Worm (Caenorhabditis elegans) whole organism, late embryonic: ENCODE data around the gene K01A2.6.

Source experiments
- C38D4.7 ChIP-seq: fragments of 200-800 bp; sonication (Bioruptor generic); optimal IDR thresholded peaks from 2 replicates; lab custom pipeline; 2018; ENCODE audit warnings: mild to moderate bottlenecking, missing genetic modification characterization, moderate library complexity, missing compliant biosample characterization
- F13H6.1 ChIP-seq: sonication (generic microtip); optimal IDR thresholded peaks from 2 replicates; lab custom pipeline; 2016; ENCODE audit warnings: missing genetic modification characterization, missing compliant biosample characterization
- ama-1 ChIP-seq: fragments of 150-350 bp; optimal IDR thresholded peaks from 2 replicates; lab custom pipeline; 2014
- ceh-14 ChIP-seq: sonication (generic microtip); optimal IDR thresholded peaks from 2 replicates; lab custom pipeline; 2016; ENCODE audit warnings: missing genotype, missing genetic modification characterization, missing compliant biosample characterization
- ceh-18 ChIP-seq: sonication (generic microtip); optimal IDR thresholded peaks from 2 replicates; lab custom pipeline; 2016; ENCODE audit warnings: missing genetic modification characterization, missing compliant biosample characterization
- ceh-2 ChIP-seq: sonication (generic microtip); optimal IDR thresholded peaks from 2 replicates; lab custom pipeline; 2016; ENCODE audit warnings: missing genotype, missing genetic modification characterization, missing compliant biosample characterization
- ceh-22 ChIP-seq: sonication (generic microtip); optimal IDR thresholded peaks from 2 replicates; lab custom pipeline; 2017; ENCODE audit warnings: missing biosample characterization, missing genetic modification characterization
- ceh-48 ChIP-seq: sonication (generic microtip); optimal IDR thresholded peaks from 2 replicates; lab custom pipeline; 2016; ENCODE audit warnings: missing genetic modification characterization, inconsistent platforms, missing compliant biosample characterization
- ceh-9 ChIP-seq: sonication (generic microtip); optimal IDR thresholded peaks from 2 replicates; lab custom pipeline; 2016; ENCODE audit warnings: mild to moderate bottlenecking, missing genetic modification characterization, inconsistent platforms, missing compliant biosample characterization
- dmd-4 ChIP-seq: sonication (generic microtip); optimal IDR thresholded peaks from 2 replicates; lab custom pipeline; 2016; ENCODE audit warnings: borderline replicate concordance, missing genetic modification characterization, missing compliant biosample characterization
- dve-1 ChIP-seq: sonication (generic microtip); optimal IDR thresholded peaks from 2 replicates; lab custom pipeline; 2017; ENCODE audit warnings: antibody characterized with exemption, mild to moderate bottlenecking, missing genetic modification characterization, missing compliant biosample characterization
- elt-2 ChIP-seq: sonication (generic microtip); optimal IDR thresholded peaks from 2 replicates; lab custom pipeline; 2016; ENCODE audit warnings: missing genetic modification reagents, missing genetic modification characterization, missing compliant biosample characterization
- elt-4 ChIP-seq: sonication (generic microtip); optimal IDR thresholded peaks from 2 replicates; lab custom pipeline; 2016; ENCODE audit warnings: missing genetic modification characterization, missing compliant biosample characterization
- ets-4 ChIP-seq: sonication (generic microtip); optimal IDR thresholded peaks from 2 replicates; lab custom pipeline; 2016; ENCODE audit warnings: missing genetic modification characterization, missing compliant biosample characterization
- eyg-1 ChIP-seq: sonication (generic microtip); optimal IDR thresholded peaks from 2 replicates; lab custom pipeline; 2016; ENCODE audit warnings: missing genotype, missing genetic modification characterization, missing compliant biosample characterization
- fax-1 ChIP-seq: sonication (generic microtip); optimal IDR thresholded peaks from 2 replicates; lab custom pipeline; 2016; ENCODE audit warnings: missing genotype, missing genetic modification characterization, missing compliant biosample characterization
- fkh-6 ChIP-seq: sonication (generic microtip); optimal IDR thresholded peaks from 2 replicates; lab custom pipeline; 2016; ENCODE audit warnings: missing genetic modification characterization, missing compliant biosample characterization
- gmeb-2 ChIP-seq: sonication (generic microtip); optimal IDR thresholded peaks from 2 replicates; lab custom pipeline; 2016; ENCODE audit warnings: missing genetic modification characterization, inconsistent platforms, missing compliant biosample characterization
- hlh-13 ChIP-seq: fragments of 200-800 bp; sonication (Bioruptor generic); optimal IDR thresholded peaks from 2 replicates; lab custom pipeline; 2018; ENCODE audit warnings: mild to moderate bottlenecking, missing genetic modification characterization, missing compliant biosample characterization
- hlh-15 ChIP-seq: sonication (generic microtip); optimal IDR thresholded peaks from 2 replicates; lab custom pipeline; 2016; ENCODE audit warnings: missing genetic modification characterization, missing compliant biosample characterization
- hlh-8 ChIP-seq: sonication (generic microtip); optimal IDR thresholded peaks from 2 replicates; lab custom pipeline; 2016; ENCODE audit warnings: missing genotype, missing genetic modification characterization, missing compliant biosample characterization
- lim-6 ChIP-seq: sonication (generic microtip); optimal IDR thresholded peaks from 2 replicates; lab custom pipeline; 2016; ENCODE audit warnings: missing genetic modification characterization, missing compliant biosample characterization
- madf-2 ChIP-seq: sonication (generic microtip); optimal IDR thresholded peaks from 2 replicates; lab custom pipeline; 2017; ENCODE audit warnings: missing genetic modification characterization, missing compliant biosample characterization
- mec-3 ChIP-seq: sonication (generic microtip); optimal IDR thresholded peaks from 2 replicates; lab custom pipeline; 2016; ENCODE audit warnings: borderline replicate concordance, missing genetic modification characterization, missing compliant biosample characterization
- nfya-1 ChIP-seq: sonication (generic microtip); optimal IDR thresholded peaks from 2 replicates; lab custom pipeline; 2017; ENCODE audit warnings: missing genetic modification characterization, mild to moderate bottlenecking, missing compliant biosample characterization, antibody characterized with exemption, moderate library complexity
- nhr-232 ChIP-seq: sonication (generic microtip); optimal IDR thresholded peaks from 2 replicates; lab custom pipeline; 2016; ENCODE audit warnings: missing genetic modification characterization, missing compliant biosample characterization
- odd-2 ChIP-seq: sonication (generic microtip); optimal IDR thresholded peaks from 2 replicates; lab custom pipeline; 2017; ENCODE audit warnings: antibody characterized with exemption, mild to moderate bottlenecking, missing genetic modification characterization, missing compliant biosample characterization
- pag-3 ChIP-seq: sonication (generic microtip); optimal IDR thresholded peaks from 2 replicates; lab custom pipeline; 2016; ENCODE audit warnings: missing compliant biosample characterization, missing genetic modification characterization, borderline replicate concordance
- pat-9 ChIP-seq: fragments of 200-800 bp; sonication (Bioruptor generic); optimal IDR thresholded peaks from 2 replicates; lab custom pipeline; 2018; ENCODE audit warnings: mild to moderate bottlenecking, missing genetic modification characterization, moderate library complexity, missing compliant biosample characterization
- pha-2 ChIP-seq: sonication (generic microtip); optimal IDR thresholded peaks from 2 replicates; lab custom pipeline; 2017; ENCODE audit warnings: mild to moderate bottlenecking, missing genetic modification characterization, missing compliant biosample characterization
- pha-4 ChIP-seq: fragments of 150-350 bp; optimal IDR thresholded peaks from 2 replicates; lab custom pipeline; 2018; ENCODE audit warnings: missing biosample characterization, missing genetic modification reagents, missing genetic modification characterization
- pqm-1 ChIP-seq: sonication (generic microtip); optimal IDR thresholded peaks from 2 replicates; lab custom pipeline; 2016; ENCODE audit warnings: missing genetic modification characterization, missing compliant biosample characterization
- pros-1 ChIP-seq: fragments of 150-350 bp; optimal IDR thresholded peaks from 2 replicates; lab custom pipeline; 2014; ENCODE audit warnings: missing biosample characterization, missing genetic modification reagents, missing genetic modification characterization
- ref-2 ChIP-seq: sonication (generic microtip); optimal IDR thresholded peaks from 2 replicates; lab custom pipeline; 2016; ENCODE audit warnings: missing genetic modification characterization, missing compliant biosample characterization
- rnt-1 ChIP-seq: sonication (generic microtip); optimal IDR thresholded peaks from 2 replicates; lab custom pipeline; 2016; ENCODE audit warnings: missing genetic modification characterization, missing compliant biosample characterization
- sox-2 ChIP-seq: fragments of 200-800 bp; sonication (Bioruptor generic); IDR thresholded peaks from 2 replicates; pipeline ENCODE4 v1.3.6; 2022; ENCODE audit warnings: missing genetic modification reagents, missing genetic modification characterization, missing compliant biosample characterization
- sox-4 ChIP-seq: sonication (generic microtip); optimal IDR thresholded peaks from 2 replicates; lab custom pipeline; 2017; ENCODE audit warnings: mild to moderate bottlenecking, missing genetic modification characterization, inconsistent platforms, missing compliant biosample characterization
- tbx-2 ChIP-seq: sonication (generic microtip); optimal IDR thresholded peaks from 2 replicates; lab custom pipeline; 2016; ENCODE audit warnings: missing genetic modification characterization, missing compliant biosample characterization
- ttx-3 ChIP-seq: sonication (generic microtip); optimal IDR thresholded peaks from 2 replicates; lab custom pipeline; 2016; ENCODE audit warnings: missing genetic modification reagents, missing genetic modification characterization, missing compliant biosample characterization
- unc-3 ChIP-seq, 2 experiments: fragments of 200-800 bp in 1 of 2; sonication (Bioruptor generic) in 1 of 2; sonication (generic microtip) in 1 of 2; conservative IDR thresholded peaks in 1 of 2; optimal IDR thresholded peaks in 1 of 2; 2 replicates each; pipeline versions ENCODE4 v1.3.6 to Lab custom; 2016 to 2022; ENCODE audit warnings: missing compliant biosample characterization in 2 of 2, missing genetic modification characterization in 2 of 2, missing genetic modification reagents in 1 of 2
- unc-55 ChIP-seq: sonication (generic microtip); optimal IDR thresholded peaks from 2 replicates; lab custom pipeline; 2017; ENCODE audit warnings: missing biosample characterization, missing genetic modification reagents, missing genetic modification characterization
- unc-86 ChIP-seq: sonication (generic microtip); optimal IDR thresholded peaks from 2 replicates; lab custom pipeline; 2016; ENCODE audit warnings: missing genetic modification characterization, missing compliant biosample characterization
- zip-5 ChIP-seq: sonication (generic microtip); optimal IDR thresholded peaks from 2 replicates; lab custom pipeline; 2016; ENCODE audit warnings: missing genetic modification characterization, missing compliant biosample characterization

Gene K01A2.6

ce11 chrII:325639-326350 is 26.0 kb downstream of the K01A2.6 start, which contains the start of gene sgcb-1:
Gene sgcb-1, plus strand, starts transcription at chrII:326300.
- TF ChIP-seq fax-1 (tag; lab: Kevin White, UChicago) (no peak), sox-4 (tag; lab: Kevin White, UChicago) (no peak), ref-2 (tag; lab: Kevin White, UChicago) (no peak), tbx-2 (tag; lab: Kevin White, UChicago) (no peak), unc-3 (GFP tag; conservative IDR thresholded peaks at IDR 0.05; lab: Robert Waterston, UW) (no peak), unc-3 (tag; optimal IDR thresholded peaks at IDR 0.05; lab: Kevin White, UChicago) (no peak), nfya-1 (tag; lab: Kevin White, UChicago) (no peak), ceh-9 (tag; lab: Kevin White, UChicago) (no peak), unc-55 (GFP tag; lab: Kevin White, UChicago) (no peak), ceh-18 (tag; lab: Kevin White, UChicago) (no peak), ets-4 (tag; lab: Kevin White, UChicago) (no peak), C38D4.7 (GFP tag; lab: Kevin White, UChicago) (no peak), F13H6.1 (no peak), nhr-232 (tag; lab: Kevin White, UChicago) (no peak), pha-4 (tag; lab: Kevin White, UChicago) (no peak)

ce11 chrII:332419-332818 is 32.6 kb downstream of the K01A2.6 start, which contains the start of gene cbn-1:
Gene cbn-1, minus strand, starts transcription at chrII:332519.
- TF ChIP-seq fkh-6 (tag; lab: Kevin White, UChicago): no peak
- no peak for TF ChIP-seq unc-86
- TF ChIP-seq dve-1: no peak
- no peak for TF ChIP-seq gmeb-2 (tag; lab: Kevin White, UChicago)
- TF ChIP-seq ets-4 (tag; lab: Kevin White, UChicago): no peak
- no peak for TF ChIP-seq C38D4.7 (GFP tag; lab: Kevin White, UChicago)
- TF ChIP-seq ceh-14 (tag; lab: Kevin White, UChicago): no peak
- no peak for TF ChIP-seq ama-1 (lab: Kevin White, UChicago)
- no peak for TF ChIP-seq mec-3
- no peak for TF ChIP-seq pag-3
- TF ChIP-seq sox-2: no peak
- no peak for TF ChIP-seq madf-2 (tag; lab: Kevin White, UChicago)
- TF ChIP-seq pat-9 (tag; lab: Kevin White, UChicago): no peak
- no peak for TF ChIP-seq pha-4 (tag; lab: Kevin White, UChicago)
- no peak for TF ChIP-seq unc-3 (GFP tag; conservative IDR thresholded peaks at IDR 0.05; lab: Robert Waterston, UW)
- TF ChIP-seq unc-3 (tag; optimal IDR thresholded peaks at IDR 0.05; lab: Kevin White, UChicago): no peak

- TF ChIP-seq pha-4 (tag; lab: Kevin White, UChicago): no peak
- TF ChIP-seq elt-2 (tag; lab: Kevin White, UChicago): peak; percentile 90
- TF ChIP-seq, all 69 proteins: peak for 1
Observed at ce11 chrII:333853-334449, 34.2 kb downstream of the K01A2.6 start.

- no peak for TF ChIP-seq ceh-22 (tag; lab: Kevin White, UChicago)
- no peak for TF ChIP-seq lim-6 (tag; lab: Kevin White, UChicago)
- no peak for TF ChIP-seq ceh-2 (tag; lab: Kevin White, UChicago)
- TF ChIP-seq hlh-13 (GFP tag; lab: Kevin White, UChicago): no peak
- TF ChIP-seq zip-5: no peak
- TF ChIP-seq dmd-4: no peak
- no peak for TF ChIP-seq rnt-1
- no peak for TF ChIP-seq ceh-9 (tag; lab: Kevin White, UChicago)
- no peak for TF ChIP-seq ceh-48 (tag; lab: Kevin White, UChicago)
- TF ChIP-seq pha-2 (tag; lab: Kevin White, UChicago): no peak
- TF ChIP-seq hlh-8: no peak
- no peak for TF ChIP-seq hlh-15 (tag; lab: Kevin White, UChicago)
- no peak for TF ChIP-seq pros-1 (tag; lab: Kevin White, UChicago)
- no peak for TF ChIP-seq ttx-3
- no peak for TF ChIP-seq pqm-1 (tag; lab: Kevin White, UChicago)
- no peak for TF ChIP-seq elt-4 (tag; lab: Kevin White, UChicago)
- no peak for TF ChIP-seq odd-2 (tag; lab: Kevin White, UChicago)
- TF ChIP-seq eyg-1: no peak
Observed at ce11 chrII:334828-335227, 35.0 kb downstream of the K01A2.6 start.
